Fruit fly (Drosophila melanogaster) whole organism, embryonic: ENCODE data around the gene ND-39.

Source experiments
- Adf1 ChIP-seq: fragments of 200-800 bp; sonication (Bioruptor generic); IDR thresholded peaks from 2 replicates; pipeline ENCODE4 v1.3.6; 2022; ENCODE audit warnings: missing biosample characterization, missing genetic modification characterization
- Antp ChIP-seq: fragments of 200-800 bp; sonication (Bioruptor generic); optimal IDR thresholded peaks from 3 replicates; lab custom pipeline; 2016; ENCODE audit warnings: missing biosample characterization, missing genetic modification characterization
- Bdp1 ChIP-seq: fragments of 200-800 bp; sonication (Bioruptor generic); optimal IDR thresholded peaks from 3 replicates; lab custom pipeline; 2016; ENCODE audit warnings: missing biosample characterization, missing genetic modification characterization
- CG10979 ChIP-seq: fragments of 200-800 bp; sonication (Bioruptor generic); optimal IDR thresholded peaks from 2 replicates; lab custom pipeline; 2018; ENCODE audit warnings: missing biosample characterization, mild to moderate bottlenecking, missing genetic modification characterization, moderate library complexity
- CG11398 ChIP-seq: fragments of 200-800 bp; sonication (Bioruptor generic); optimal IDR thresholded peaks from 2 replicates; lab custom pipeline; 2016; ENCODE audit warnings: missing biosample characterization, missing genetic modification characterization
- CG15601 ChIP-seq: fragments of 200-800 bp; sonication (Bioruptor generic); optimal IDR thresholded peaks from 3 replicates; lab custom pipeline; 2019; ENCODE audit warnings: missing biosample characterization, mild to moderate bottlenecking, missing genetic modification characterization, moderate library complexity
- CG15696 ChIP-seq: fragments of 200-800 bp; sonication (Bioruptor generic); optimal IDR thresholded peaks from 2 replicates; lab custom pipeline; 2019; ENCODE audit warnings: missing biosample characterization, mild to moderate bottlenecking, missing genetic modification characterization, moderate library complexity
- CG17912 ChIP-seq: fragments of 200-800 bp; sonication (Bioruptor generic); optimal IDR thresholded peaks from 2 replicates; lab custom pipeline; 2018; ENCODE audit warnings: missing biosample characterization, mild to moderate bottlenecking, missing genetic modification characterization
- CG18011 ChIP-seq: fragments of 200-800 bp; sonication (Bioruptor generic); optimal IDR thresholded peaks from 2 replicates; lab custom pipeline; 2017; ENCODE audit warnings: missing biosample characterization, missing genetic modification characterization, mild to moderate bottlenecking, moderate library complexity, missing genotype
- CG18619 ChIP-seq: fragments of 200-800 bp; sonication (Bioruptor generic); optimal IDR thresholded peaks from 3 replicates; lab custom pipeline; 2017; ENCODE audit warnings: missing biosample characterization, mild to moderate bottlenecking, missing genetic modification characterization
- CG18764 ChIP-seq: fragments of 200-800 bp; sonication (Bioruptor generic); optimal IDR thresholded peaks from 3 replicates; lab custom pipeline; 2016; ENCODE audit warnings: missing biosample characterization, missing genetic modification characterization
- CG2202 ChIP-seq: fragments of 200-800 bp; sonication (Bioruptor generic); optimal IDR thresholded peaks from 2 replicates; lab custom pipeline; 2018; ENCODE audit warnings: missing biosample characterization, mild to moderate bottlenecking, missing genetic modification characterization
- CG30431 ChIP-seq: fragments of 200-800 bp; sonication (Bioruptor generic); optimal IDR thresholded peaks from 2 replicates; lab custom pipeline; 2017; ENCODE audit warnings: missing biosample characterization, missing genetic modification characterization
- CG31388 ChIP-seq: fragments of 200-800 bp; sonication (Bioruptor generic); optimal IDR thresholded peaks from 2 replicates; lab custom pipeline; 2016; ENCODE audit warnings: missing biosample characterization, missing genetic modification characterization
- CG3281 ChIP-seq: fragments of 200-800 bp; sonication (Bioruptor generic); optimal IDR thresholded peaks from 3 replicates; lab custom pipeline; 2017; ENCODE audit warnings: missing biosample characterization, mild to moderate bottlenecking, missing genetic modification characterization
- CG7357 ChIP-seq: fragments of 200-800 bp; sonication (Bioruptor generic); IDR thresholded peaks from 3 replicates; pipeline ENCODE4 v1.3.6; 2022; ENCODE audit warnings: missing biosample characterization, missing genetic modification characterization
- CG9609 ChIP-seq: fragments of 200-800 bp; sonication (Bioruptor generic); optimal IDR thresholded peaks from 3 replicates; lab custom pipeline; 2016; ENCODE audit warnings: missing biosample characterization, missing genetic modification characterization
- CrebB ChIP-seq: fragments of 200-800 bp; sonication (Bioruptor generic); optimal IDR thresholded peaks from 3 replicates; lab custom pipeline; 2018; ENCODE audit warnings: missing biosample characterization, mild to moderate bottlenecking, missing genetic modification characterization
- Dfd ChIP-seq, 2 experiments: fragments of >200 bp; optimal IDR thresholded peaks; 2 replicates each; lab custom pipeline; 2017; ENCODE audit warnings: missing biosample characterization in 2 of 2, missing genetic modification characterization in 2 of 2
- Dp ChIP-seq: fragments of 200-800 bp; sonication (Bioruptor generic); optimal IDR thresholded peaks from 2 replicates; lab custom pipeline; 2018; ENCODE audit warnings: missing biosample characterization, mild to moderate bottlenecking, missing genetic modification characterization, moderate library complexity
- Dref ChIP-seq: fragments of 200-800 bp; sonication (Bioruptor generic); IDR thresholded peaks from 2 replicates; pipeline ENCODE4 v1.3.6; 2022; ENCODE audit warnings: missing biosample characterization, missing genetic modification characterization
- Elba2 ChIP-seq: fragments of 200-800 bp; sonication (Bioruptor generic); optimal IDR thresholded peaks from 3 replicates; lab custom pipeline; 2016; ENCODE audit warnings: missing biosample characterization, missing genetic modification characterization
- Ets65A ChIP-seq: fragments of 200-800 bp; sonication (Bioruptor generic); peaks from one replicate; lab custom pipeline; 2016; ENCODE audit warnings: missing biosample characterization, missing genetic modification characterization
- Fer1 ChIP-seq: fragments of 200-800 bp; sonication (Bioruptor generic); optimal IDR thresholded peaks from 2 replicates; lab custom pipeline; 2017; ENCODE audit warnings: missing biosample characterization, mild to moderate bottlenecking, missing genetic modification characterization
- Hand ChIP-seq: fragments of 200-800 bp; sonication (Bioruptor generic); optimal IDR thresholded peaks from 2 replicates; lab custom pipeline; 2017; ENCODE audit warnings: mild to moderate bottlenecking, missing biosample characterization, missing genetic modification reagents, missing genetic modification characterization
- HmgD ChIP-seq: fragments of 200-800 bp; sonication (Bioruptor generic); optimal IDR thresholded peaks from 3 replicates; lab custom pipeline; 2016; ENCODE audit warnings: missing biosample characterization, missing genetic modification characterization
- Nf-YA ChIP-seq: fragments of 200-800 bp; sonication (Bioruptor generic); IDR thresholded peaks from 2 replicates; pipeline ENCODE4 v1.3.6; 2022; ENCODE audit warnings: missing biosample characterization, missing genetic modification characterization
- Oaz ChIP-seq: fragments of 200-800 bp; sonication (Bioruptor generic); IDR thresholded peaks from 2 replicates; pipeline ENCODE4 v1.3.6; 2022; ENCODE audit warnings: missing biosample characterization, missing genetic modification characterization
- Pdp1 ChIP-seq, 2 experiments: fragments of 200-800 bp; sonication (Bioruptor generic); optimal IDR thresholded peaks; 3 replicates each; lab custom pipeline; 2016; ENCODE audit warnings: missing biosample characterization in 2 of 2, missing genetic modification characterization in 2 of 2, mild to moderate bottlenecking in 1 of 2, moderate library complexity in 1 of 2
- Spps ChIP-seq: fragments of 200-800 bp; sonication (Bioruptor generic); optimal IDR thresholded peaks from 2 replicates; lab custom pipeline; 2018; ENCODE audit warnings: missing biosample characterization, mild to moderate bottlenecking, missing genetic modification characterization
- bowl ChIP-seq: fragments of 200-800 bp; sonication (Bioruptor generic); IDR thresholded peaks from 2 replicates; pipeline ENCODE4 v1.3.6; 2022; ENCODE audit warnings: missing biosample characterization, missing genetic modification characterization
- cg ChIP-seq: fragments of 200-800 bp; sonication (Bioruptor generic); optimal IDR thresholded peaks from 3 replicates; lab custom pipeline; 2019; ENCODE audit warnings: missing biosample characterization, mild to moderate bottlenecking, missing genetic modification characterization, moderate library complexity
- corto ChIP-seq: fragments of 200-800 bp; sonication (Bioruptor generic); optimal IDR thresholded peaks from 2 replicates; lab custom pipeline; 2016; ENCODE audit warnings: missing biosample characterization, mild to moderate bottlenecking, missing genetic modification characterization, moderate library complexity
- crol ChIP-seq: fragments of 200-800 bp; sonication (Bioruptor generic); IDR thresholded peaks from 2 replicates; pipeline ENCODE4 v1.3.6; 2022; ENCODE audit warnings: missing biosample characterization, missing genetic modification characterization
- crp ChIP-seq, 2 experiments: fragments of 200-800 bp; sonication (Bioruptor generic); optimal IDR thresholded peaks; 2 replicates in 1 of 2; 3 replicates in 1 of 2; lab custom pipeline; 2017; ENCODE audit warnings: missing biosample characterization in 2 of 2, missing genetic modification characterization in 2 of 2, mild to moderate bottlenecking in 1 of 2, moderate library complexity in 1 of 2
- cwo ChIP-seq: fragments of 200-800 bp; sonication (Bioruptor generic); optimal IDR thresholded peaks from 3 replicates; lab custom pipeline; 2017; ENCODE audit warnings: missing biosample characterization, missing genetic modification characterization, mild to moderate bottlenecking, moderate library complexity, missing genetic modification reagents
- dmrt11E ChIP-seq: fragments of 200-800 bp; sonication (Bioruptor generic); optimal IDR thresholded peaks from 3 replicates; lab custom pipeline; 2018; ENCODE audit warnings: missing biosample characterization, mild to moderate bottlenecking, missing genetic modification characterization, moderate library complexity
- emc ChIP-seq: fragments of 200-800 bp; sonication (Bioruptor generic); optimal IDR thresholded peaks from 2 replicates; lab custom pipeline; 2016; ENCODE audit warnings: missing biosample characterization, missing genetic modification characterization
- ems ChIP-seq: fragments of 200-800 bp; sonication (Bioruptor generic); optimal IDR thresholded peaks from 3 replicates; lab custom pipeline; 2016; ENCODE audit warnings: missing biosample characterization, missing genetic modification characterization
- gsb-n ChIP-seq: fragments of 200-800 bp; sonication (Bioruptor generic); optimal IDR thresholded peaks from 3 replicates; lab custom pipeline; 2018; ENCODE audit warnings: missing biosample characterization, mild to moderate bottlenecking, missing genetic modification characterization
- h ChIP-seq: fragments of >200 bp; optimal IDR thresholded peaks from 2 replicates; lab custom pipeline; 2017
- her ChIP-seq: fragments of 200-800 bp; sonication (Bioruptor generic); optimal IDR thresholded peaks from 2 replicates; lab custom pipeline; 2016; ENCODE audit warnings: missing biosample characterization, missing genetic modification characterization
- hkb ChIP-seq, 2 experiments: fragments of 200-800 bp in 1 of 2; fragments of >200 bp in 1 of 2; sonication (Bioruptor generic) in 1 of 2; IDR thresholded peaks in 1 of 2; optimal IDR thresholded peaks in 1 of 2; 2 replicates each; pipeline versions ENCODE4 v1.3.6 to Lab custom; 2017 to 2022; ENCODE audit warnings: missing biosample characterization in 1 of 2, missing genetic modification characterization in 1 of 2
- hth ChIP-seq: fragments of >200 bp; optimal IDR thresholded peaks from 2 replicates; lab custom pipeline; 2017; ENCODE audit warnings: inconsistent platforms
- ind ChIP-seq: fragments of 200-800 bp; sonication (Bioruptor generic); optimal IDR thresholded peaks from 3 replicates; lab custom pipeline; 2016; ENCODE audit warnings: missing biosample characterization, missing genetic modification characterization
- ro ChIP-seq: fragments of 200-800 bp; sonication (Bioruptor generic); IDR thresholded peaks from 2 replicates; pipeline ENCODE4 v1.3.6; 2022; ENCODE audit warnings: missing biosample characterization, missing genetic modification characterization
- scrt ChIP-seq: fragments of 200-800 bp; sonication (Bioruptor generic); optimal IDR thresholded peaks from 2 replicates; lab custom pipeline; 2018; ENCODE audit warnings: missing biosample characterization, mild to moderate bottlenecking, missing genetic modification characterization, moderate library complexity
- slp2 ChIP-seq: fragments of 200-800 bp; sonication (Bioruptor generic); optimal IDR thresholded peaks from 2 replicates; lab custom pipeline; 2016; ENCODE audit warnings: missing biosample characterization, missing genetic modification characterization
- sob ChIP-seq: fragments of 200-800 bp; sonication (Bioruptor generic); IDR thresholded peaks from 2 replicates; pipeline ENCODE4 v1.3.6; 2022; ENCODE audit warnings: missing biosample characterization, missing genetic modification characterization
- toy ChIP-seq: fragments of 200-800 bp; sonication (Bioruptor generic); IDR thresholded peaks from 2 replicates; pipeline ENCODE4 v1.3.6; 2022; ENCODE audit warnings: missing biosample characterization, missing genetic modification characterization

Gene ND-39

dm6 chr3L:20473021-20473799, 18.7 kb upstream of the ND-39 start, which contains the start of the genes CG32428 and CG5969 (continued):
- TF ChIP-seq h (lab: Kevin White, UChicago) (no peak), HmgD (no peak), Ets65A (GFP tag; lab: Kevin White, UChicago) (peak; percentile 79), cwo (GFP tag; lab: Kevin White, UChicago) (peak; percentile 56), scrt (peak; percentile 9), Elba2 (GFP tag; lab: Kevin White, UChicago) (peak; percentile 87), hth (lab: Kevin White, UChicago) (no peak), crp (GFP tag; optimal IDR thresholded peaks at IDR 0.05; lab: Kevin White, UChicago) (peak in 1 of 2 experiments; percentile 74), Dref (GFP tag; lab: Robert Waterston, UW) (peak; percentile 38; the same call in 1 of the 2 replicates), corto (no peak), gsb-n (tag; lab: Kevin White, UChicago) (peak; percentile 42), CG18011 (GFP tag; lab: Kevin White, UChicago) (no peak), Fer1 (GFP tag; lab: Kevin White, UChicago) (peak; percentile 3), Adf1 (GFP tag; lab: Robert Waterston, UW) (no peak), her (GFP tag; lab: Kevin White, UChicago) (no peak), Spps (tag; lab: Kevin White, UChicago) (no peak), Hand (GFP tag; lab: Kevin White, UChicago) (no peak), CG7357 (GFP tag; lab: Robert Waterston, UW) (peak; percentile 52; the same call in 2 of the 3 replicates), sob (GFP tag; lab: Robert Waterston, UW) (peak; percentile 65), CG2202 (no peak), toy (GFP tag; lab: Robert Waterston, UW) (no peak), CG3281 (GFP tag; lab: Kevin White, UChicago) (peak; percentile 63), Dfd (GFP tag; optimal IDR thresholded peaks at IDR 0.05; lab: Kevin White, UChicago) (no peak), CG11398 (GFP tag; lab: Kevin White, UChicago) (no peak), cg (GFP tag; lab: Kevin White, UChicago) (no peak), CrebB (peak; percentile 13), Nf-YA (GFP tag; lab: Robert Waterston, UW) (no peak), Bdp1 (GFP tag; lab: Kevin White, UChicago) (no peak), CG15601 (tag; lab: Kevin White, UChicago) (peak; percentile 28), Dp (GFP tag; lab: Kevin White, UChicago) (peak; percentile 57), CG15696 (tag; lab: Kevin White, UChicago) (no peak), Antp (GFP tag; lab: Kevin White, UChicago) (no peak), CG18619 (GFP tag; lab: Kevin White, UChicago) (peak; percentile 58), ind (GFP tag; lab: Kevin White, UChicago) (peak; percentile 68), bowl (GFP tag; lab: Robert Waterston, UW) (no peak), CG17912 (GFP tag; lab: Kevin White, UChicago) (no peak), dmrt11E (tag; lab: Kevin White, UChicago) (no peak), ro (GFP tag; lab: Robert Waterston, UW) (no peak), emc (GFP tag; lab: Kevin White, UChicago) (no peak), CG30431 (peak; percentile 29), ems (GFP tag; lab: Kevin White, UChicago) (no peak), slp2 (GFP tag; lab: Kevin White, UChicago) (no peak), hkb (optimal IDR thresholded peaks at IDR 0.05; lab: Kevin White, UChicago) (no peak), hkb (GFP tag; IDR thresholded peaks at IDR 0.05; lab: Robert Waterston, UW) (peak; percentile 71), Oaz (no peak), CG18764 (GFP tag; lab: Kevin White, UChicago) (peak; percentile 13), Pdp1 (GFP tag; optimal IDR thresholded peaks at IDR 0.05; lab: Kevin White, UChicago) (no peak), CG10979 (no peak), crol (GFP tag; lab: Robert Waterston, UW) (no peak), CG31388 (GFP tag; lab: Kevin White, UChicago) (no peak), CG9609 (GFP tag; lab: Kevin White, UChicago) (no peak)
